Fruit fly (Drosophila melanogaster) S2 (cell line): ENCODE data around the gene CG12723.

ENCODE experiments used
- CG8478 ChIP-seq: fragments of >200 bp; optimal IDR thresholded peaks from 2 replicates; lab custom pipeline; 2018
- CTCF ChIP-seq, 2 experiments: fragments of >200 bp; optimal IDR thresholded peaks; 2 replicates each; lab custom pipeline; 2018

dm6 chrX:13233811-13234737 lies 42.4 kb upstream of the CG12723 start:
- TF ChIP-seq CTCF (optimal IDR thresholded peaks at IDR 0.05; lab: Kevin White, UChicago) (no peak), CG8478 (lab: Kevin White, UChicago) (no peak)
